Worm (Caenorhabditis elegans) whole organism, late embryonic: ENCODE measurements around the gene egg-1.

Experiments
- F13H6.1 ChIP-seq: sonication (generic microtip); optimal IDR thresholded peaks from 2 replicates; lab custom pipeline; 2016; ENCODE audit warnings: missing genetic modification characterization, missing compliant biosample characterization
- ahr-1 ChIP-seq: sonication (generic microtip); optimal IDR thresholded peaks from 2 replicates; lab custom pipeline; 2016; ENCODE audit warnings: missing genetic modification characterization, missing compliant biosample characterization
- ceh-22 ChIP-seq: sonication (generic microtip); optimal IDR thresholded peaks from 2 replicates; lab custom pipeline; 2017; ENCODE audit warnings: missing biosample characterization, missing genetic modification characterization
- ceh-9 ChIP-seq: sonication (generic microtip); optimal IDR thresholded peaks from 2 replicates; lab custom pipeline; 2016; ENCODE audit warnings: mild to moderate bottlenecking, missing genetic modification characterization, inconsistent platforms, missing compliant biosample characterization
- dmd-4 ChIP-seq: sonication (generic microtip); optimal IDR thresholded peaks from 2 replicates; lab custom pipeline; 2016; ENCODE audit warnings: borderline replicate concordance, missing genetic modification characterization, missing compliant biosample characterization
- dve-1 ChIP-seq: sonication (generic microtip); optimal IDR thresholded peaks from 2 replicates; lab custom pipeline; 2017; ENCODE audit warnings: antibody characterized with exemption, mild to moderate bottlenecking, missing genetic modification characterization, missing compliant biosample characterization
- elt-2 ChIP-seq: sonication (generic microtip); optimal IDR thresholded peaks from 2 replicates; lab custom pipeline; 2016; ENCODE audit warnings: missing genetic modification reagents, missing genetic modification characterization, missing compliant biosample characterization
- hlh-13 ChIP-seq: fragments of 200-800 bp; sonication (Bioruptor generic); optimal IDR thresholded peaks from 2 replicates; lab custom pipeline; 2018; ENCODE audit warnings: mild to moderate bottlenecking, missing genetic modification characterization, missing compliant biosample characterization
- nfya-1 ChIP-seq: sonication (generic microtip); optimal IDR thresholded peaks from 2 replicates; lab custom pipeline; 2017; ENCODE audit warnings: missing genetic modification characterization, mild to moderate bottlenecking, missing compliant biosample characterization, antibody characterized with exemption, moderate library complexity
- nhr-11 ChIP-seq: fragments of 150-350 bp; optimal IDR thresholded peaks from 2 replicates; lab custom pipeline; 2014; ENCODE audit warnings: missing biosample characterization, missing genetic modification characterization
- pros-1 ChIP-seq: fragments of 150-350 bp; optimal IDR thresholded peaks from 2 replicates; lab custom pipeline; 2014; ENCODE audit warnings: missing biosample characterization, missing genetic modification reagents, missing genetic modification characterization
- zip-5 ChIP-seq: sonication (generic microtip); optimal IDR thresholded peaks from 2 replicates; lab custom pipeline; 2016; ENCODE audit warnings: missing genetic modification characterization, missing compliant biosample characterization

DNA sequence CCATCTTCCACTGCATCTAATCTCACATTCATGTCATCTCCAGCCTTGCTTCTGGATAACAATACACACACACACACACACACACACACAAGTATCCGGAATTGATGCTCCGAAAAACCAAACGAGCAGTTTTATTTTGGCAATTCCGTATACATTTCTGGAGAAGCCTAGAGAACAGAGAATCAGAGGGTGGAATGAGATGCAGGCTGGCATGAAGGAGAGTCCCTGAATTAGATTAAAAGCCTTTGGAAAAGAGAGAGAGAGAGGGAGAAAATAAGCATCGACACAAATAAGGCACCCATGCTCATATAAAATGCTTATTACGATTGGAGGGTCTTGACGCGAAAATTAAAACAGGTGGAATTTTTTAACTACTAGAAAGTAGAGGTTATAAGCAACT is 32.7 kb downstream of the egg-1 start:
- TF ChIP-seq elt-2 (tag; lab: Kevin White, UChicago) = no peak
- no peak for TF ChIP-seq nhr-11 (tag; lab: Kevin White, UChicago)
- no peak for TF ChIP-seq F13H6.1 (tag; lab: Kevin White, UChicago)
- no peak for TF ChIP-seq dve-1 (tag; lab: Kevin White, UChicago)
- TF ChIP-seq dmd-4 (tag; lab: Kevin White, UChicago) = no peak
- TF ChIP-seq zip-5 (tag; lab: Kevin White, UChicago) = no peak
- no peak for TF ChIP-seq ceh-9 (tag; lab: Kevin White, UChicago)
- no peak for TF ChIP-seq ahr-1 (tag; lab: Kevin White, UChicago)
- TF ChIP-seq ceh-22 (tag; lab: Kevin White, UChicago) = no peak
- TF ChIP-seq nfya-1 (tag; lab: Kevin White, UChicago) = no peak
- TF ChIP-seq hlh-13 (GFP tag; lab: Kevin White, UChicago) = no peak
- no peak for TF ChIP-seq pros-1 (tag; lab: Kevin White, UChicago)
